Worm (Caenorhabditis elegans) whole organism, L2 larva: ENCODE results near the gene T09F3.4.

Experiments used
- C34F6.9 ChIP-seq: fragments of 150-350 bp; optimal IDR thresholded peaks from 2 replicates; lab custom pipeline; 2014; ENCODE audit warnings: missing biosample characterization, missing genetic modification characterization
- F13H6.1 ChIP-seq: sonication (generic microtip); optimal IDR thresholded peaks from 2 replicates; lab custom pipeline; 2016; ENCODE audit warnings: missing genetic modification characterization, missing compliant biosample characterization
- R02D3.7 ChIP-seq: fragments of 150-350 bp; optimal IDR thresholded peaks from 2 replicates; lab custom pipeline; 2014; ENCODE audit warnings: missing biosample characterization, missing genetic modification characterization
- Y55F3AM.14 ChIP-seq: fragments of 200-800 bp; sonication (Bioruptor generic); optimal IDR thresholded peaks from 2 replicates; lab custom pipeline; 2018; ENCODE audit warnings: mild to moderate bottlenecking, missing genetic modification characterization, missing compliant biosample characterization
- alr-1 ChIP-seq: fragments of 150-350 bp; optimal IDR thresholded peaks from 2 replicates; lab custom pipeline; 2014; ENCODE audit warnings: missing biosample characterization, missing genetic modification characterization
- aly-2 ChIP-seq: fragments of 150-350 bp; optimal IDR thresholded peaks from 2 replicates; lab custom pipeline; 2014; ENCODE audit warnings: missing biosample characterization, missing genetic modification characterization
- ama-1 ChIP-seq: fragments of 150-350 bp; optimal IDR thresholded peaks from 2 replicates; lab custom pipeline; 2018; ENCODE audit warnings: inconsistent platforms
- ceh-82 ChIP-seq: fragments of 150-350 bp; optimal IDR thresholded peaks from 2 replicates; lab custom pipeline; 2014; ENCODE audit warnings: missing biosample characterization, missing genetic modification characterization
- egl-27 ChIP-seq: sonication (generic microtip); optimal IDR thresholded peaks from 3 replicates; lab custom pipeline; 2017; ENCODE audit warnings: missing biosample characterization, missing genetic modification reagents, missing genetic modification characterization
- elt-1 ChIP-seq: fragments of 150-350 bp; optimal IDR thresholded peaks from 2 replicates; lab custom pipeline; 2014; ENCODE audit warnings: missing biosample characterization, missing genetic modification characterization
- fos-1 ChIP-seq: fragments of 150-350 bp; optimal IDR thresholded peaks from 2 replicates; lab custom pipeline; 2014; ENCODE audit warnings: missing biosample characterization, missing genetic modification characterization
- gmeb-1 ChIP-seq: fragments of 150-350 bp; optimal IDR thresholded peaks from 2 replicates; lab custom pipeline; 2014; ENCODE audit warnings: missing biosample characterization, missing genetic modification characterization
- lin-11 ChIP-seq: fragments of 150-350 bp; sonication (generic microtip); optimal IDR thresholded peaks from 2 replicates; lab custom pipeline; 2014; ENCODE audit warnings: missing biosample characterization, missing genetic modification characterization, inconsistent platforms, mixed read lengths
- lin-13 ChIP-seq: fragments of 150-350 bp; optimal IDR thresholded peaks from 2 replicates; lab custom pipeline; 2014; ENCODE audit warnings: missing biosample characterization, missing genetic modification reagents, missing genetic modification characterization
- lin-39 ChIP-seq: fragments of 150-350 bp; optimal IDR thresholded peaks from 2 replicates; lab custom pipeline; 2014; ENCODE audit warnings: missing biosample characterization, missing genetic modification reagents, missing genetic modification characterization
- lsy-2 ChIP-seq, 2 experiments: fragments of 150-350 bp in 1 of 2; sonication (generic microtip) in 1 of 2; optimal IDR thresholded peaks; 2 replicates each; lab custom pipeline; 2014 to 2017; ENCODE audit warnings: missing biosample characterization in 2 of 2, missing genetic modification characterization in 2 of 2
- mab-5 ChIP-seq: fragments of 150-350 bp; optimal IDR thresholded peaks from 2 replicates; lab custom pipeline; 2014; ENCODE audit warnings: missing biosample characterization, missing genetic modification characterization
- mbf-1 ChIP-seq: sonication (generic microtip); optimal IDR thresholded peaks from 2 replicates; lab custom pipeline; 2017; ENCODE audit warnings: missing biosample characterization, missing genetic modification characterization
- mdl-1 ChIP-seq, 2 experiments: fragments of 150-350 bp in 1 of 2; sonication (generic microtip) in 1 of 2; optimal IDR thresholded peaks; 2 replicates each; lab custom pipeline; 2017; ENCODE audit warnings: missing biosample characterization in 2 of 2, missing genetic modification characterization in 2 of 2
- nhr-10 ChIP-seq: sonication (generic microtip); optimal IDR thresholded peaks from 2 replicates; lab custom pipeline; 2017; ENCODE audit warnings: missing biosample characterization, missing genetic modification characterization
- nhr-11 ChIP-seq: fragments of 150-350 bp; optimal IDR thresholded peaks from 2 replicates; lab custom pipeline; 2014; ENCODE audit warnings: missing biosample characterization, missing genetic modification characterization
- nhr-12 ChIP-seq: fragments of 150-350 bp; optimal IDR thresholded peaks from 2 replicates; lab custom pipeline; 2014; ENCODE audit warnings: missing biosample characterization, missing genetic modification characterization
- nhr-21 ChIP-seq: fragments of 150-350 bp; optimal IDR thresholded peaks from 2 replicates; lab custom pipeline; 2014; ENCODE audit warnings: missing biosample characterization, missing genetic modification characterization
- nhr-237 ChIP-seq: fragments of 150-350 bp; optimal IDR thresholded peaks from 2 replicates; lab custom pipeline; 2014; ENCODE audit warnings: missing biosample characterization, missing genetic modification characterization
- nhr-6 ChIP-seq: fragments of 150-350 bp; optimal IDR thresholded peaks from 2 replicates; lab custom pipeline; 2014; ENCODE audit warnings: missing biosample characterization, missing genetic modification characterization
- peb-1 ChIP-seq: fragments of 150-350 bp; optimal IDR thresholded peaks from 2 replicates; lab custom pipeline; 2014; ENCODE audit warnings: missing biosample characterization, missing genetic modification characterization
- sem-4 ChIP-seq: fragments of 150-350 bp; optimal IDR thresholded peaks from 2 replicates; lab custom pipeline; 2014; ENCODE audit warnings: missing biosample characterization, missing genetic modification reagents, missing genetic modification characterization
- skn-1 ChIP-seq: sonication (generic microtip); optimal IDR thresholded peaks from 2 replicates; lab custom pipeline; 2017; ENCODE audit warnings: missing biosample characterization, missing genetic modification characterization
- sma-9 ChIP-seq, 2 experiments: fragments of 150-350 bp in 1 of 2; sonication (generic microtip) in 1 of 2; optimal IDR thresholded peaks; 2 replicates each; lab custom pipeline; 2014 to 2016; ENCODE audit warnings: missing genetic modification characterization in 2 of 2, mild to moderate bottlenecking in 1 of 2, missing biosample characterization in 1 of 2, missing compliant biosample characterization in 1 of 2, missing genetic modification reagents in 1 of 2, moderate library complexity in 1 of 2
- snpc-4 ChIP-seq: fragments of 150-350 bp; optimal IDR thresholded peaks from 2 replicates; lab custom pipeline; 2014; ENCODE audit warnings: missing biosample characterization, missing genetic modification characterization
- unc-39 ChIP-seq: fragments of 150-350 bp; optimal IDR thresholded peaks from 2 replicates; lab custom pipeline; 2014; ENCODE audit warnings: missing biosample characterization, missing genetic modification characterization
- unc-55 ChIP-seq: fragments of 150-350 bp; sonication (generic microtip); optimal IDR thresholded peaks from 3 replicates; lab custom pipeline; 2014; ENCODE audit warnings: missing biosample characterization, missing genetic modification reagents, missing genetic modification characterization
- unc-62 ChIP-seq: fragments of 150-350 bp; optimal IDR thresholded peaks from 2 replicates; lab custom pipeline; 2014; ENCODE audit warnings: missing biosample characterization, missing genetic modification reagents, missing genetic modification characterization
- ztf-1 ChIP-seq: fragments of 200-800 bp; sonication (Bioruptor generic); conservative IDR thresholded peaks from 2 replicates; pipeline ENCODE4 v1.3.6; 2022; ENCODE audit warnings: missing genetic modification characterization, missing compliant biosample characterization

T09F3.4 gene

DNA sequence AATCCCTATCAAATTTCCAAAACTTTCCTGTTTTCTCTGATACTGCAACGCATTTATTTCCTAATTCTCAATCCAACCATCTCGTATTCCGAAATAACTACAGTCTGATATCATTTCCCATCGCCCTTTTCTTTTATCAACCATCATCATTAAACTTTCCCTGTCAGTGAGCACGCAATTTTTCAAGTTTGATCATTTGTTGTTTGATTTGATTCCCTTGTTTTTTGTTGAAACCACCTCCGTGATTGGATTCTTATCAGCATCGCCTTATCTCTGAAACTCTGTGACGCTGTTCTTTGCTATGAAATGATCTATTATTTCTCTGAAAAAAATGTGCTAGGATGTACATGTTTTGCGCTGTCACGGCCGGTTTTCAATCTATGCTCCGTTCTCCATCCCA lies 7.5 kb downstream of the T09F3.4 start:
- TF ChIP-seq sma-9 (GFP tag; optimal IDR thresholded peaks at IDR 0.05; lab: Kevin White, UChicago) (peak; percentile 53), sma-9 (tag; optimal IDR thresholded peaks at IDR 0.05; lab: Kevin White, UChicago) (no peak), fos-1 (tag; lab: Kevin White, UChicago) (peak; percentile 81), aly-2 (no peak), nhr-21 (tag; lab: Kevin White, UChicago) (no peak), skn-1 (tag; lab: Kevin White, UChicago) (no peak), lin-39 (tag; lab: Kevin White, UChicago) (no peak), gmeb-1 (tag; lab: Kevin White, UChicago) (peak; percentile 19), alr-1 (tag; lab: Kevin White, UChicago) (no peak), egl-27 (no peak), nhr-6 (tag; lab: Kevin White, UChicago) (no peak), C34F6.9 (tag; lab: Kevin White, UChicago) (no peak)

DNA sequence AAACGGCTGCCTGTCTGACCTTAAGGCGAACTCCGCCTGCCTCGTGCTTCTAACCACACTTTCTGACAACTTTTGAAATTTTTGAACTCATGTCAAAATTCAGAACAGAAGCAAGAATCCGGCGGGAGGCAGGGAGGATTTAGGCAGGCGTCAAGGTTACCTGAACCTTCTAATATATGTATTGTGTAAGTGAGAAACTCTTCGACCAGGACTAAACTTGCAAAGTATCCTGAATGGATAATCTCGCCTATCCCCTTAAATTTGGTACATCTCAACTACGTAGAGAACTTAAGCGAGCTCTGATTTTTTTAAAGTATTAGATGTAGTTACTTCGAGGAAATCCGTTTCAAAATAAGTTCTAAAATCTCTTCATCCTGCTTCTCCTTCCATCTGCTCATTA lies 15.5 kb downstream of the T09F3.4 start, which contains the start of gene E04D5.5:
E04D5.5 (plus strand) TSS at position 301 of the 400 bp plus-strand sequence.
- TF ChIP-seq lin-13 (no peak), sem-4 (no peak), sma-9 (GFP tag; optimal IDR thresholded peaks at IDR 0.05; lab: Kevin White, UChicago) (no peak), sma-9 (tag; optimal IDR thresholded peaks at IDR 0.05; lab: Kevin White, UChicago) (no peak), nhr-11 (no peak), C34F6.9 (tag; lab: Kevin White, UChicago) (no peak), F13H6.1 (tag; lab: Kevin White, UChicago) (no peak), ztf-1 (GFP tag; lab: Robert Waterston, UW) (no peak), R02D3.7 (no peak), ama-1 (no peak), nhr-237 (tag; lab: Kevin White, UChicago) (no peak), mdl-1 (tag; optimal IDR thresholded peaks at IDR 0.05; lab: Kevin White, UChicago) (no peak)

DNA sequence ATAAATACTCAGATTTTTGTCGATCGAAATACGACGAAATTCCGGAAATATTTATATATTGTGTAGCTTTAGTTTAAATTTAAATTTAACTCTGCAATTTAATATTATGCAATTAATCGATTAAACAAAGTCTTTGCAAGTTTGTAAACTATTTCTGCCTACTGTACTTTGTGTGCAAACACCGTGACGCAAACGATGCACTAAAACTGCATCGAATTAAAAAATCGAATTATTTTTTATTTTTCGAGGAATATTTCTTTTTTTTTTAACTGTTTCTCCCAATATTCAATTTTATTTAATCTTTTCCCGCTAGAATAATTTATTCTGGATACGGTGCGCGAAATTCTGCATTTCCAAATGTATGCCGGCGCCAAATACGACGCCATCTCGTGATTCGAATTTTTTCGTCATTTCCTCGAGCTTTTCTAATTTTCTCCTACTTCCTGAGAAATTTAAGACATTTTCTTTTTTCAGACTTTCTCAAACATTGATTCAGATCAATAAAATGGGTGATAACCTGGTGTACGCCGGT lies 20.9 kb downstream of the T09F3.4 start, which contains the start of gene eif-2A:
eif-2A (plus strand) TSS at position 469 of the 532 bp plus-strand sequence.
- TF ChIP-seq elt-1 (tag; lab: Kevin White, UChicago) (no peak), gmeb-1 (tag; lab: Kevin White, UChicago) (peak; percentile 20), snpc-4 (tag; lab: Kevin White, UChicago) (no peak), lin-13 (peak; percentile 16), lsy-2 (tag; optimal IDR thresholded peaks at IDR 0.05; lab: Kevin White, UChicago) (peak; percentile 28 to 93), C34F6.9 (tag; lab: Kevin White, UChicago) (peak; percentile 16), unc-55 (GFP tag; lab: Kevin White, UChicago) (peak; percentile 27)

DNA sequence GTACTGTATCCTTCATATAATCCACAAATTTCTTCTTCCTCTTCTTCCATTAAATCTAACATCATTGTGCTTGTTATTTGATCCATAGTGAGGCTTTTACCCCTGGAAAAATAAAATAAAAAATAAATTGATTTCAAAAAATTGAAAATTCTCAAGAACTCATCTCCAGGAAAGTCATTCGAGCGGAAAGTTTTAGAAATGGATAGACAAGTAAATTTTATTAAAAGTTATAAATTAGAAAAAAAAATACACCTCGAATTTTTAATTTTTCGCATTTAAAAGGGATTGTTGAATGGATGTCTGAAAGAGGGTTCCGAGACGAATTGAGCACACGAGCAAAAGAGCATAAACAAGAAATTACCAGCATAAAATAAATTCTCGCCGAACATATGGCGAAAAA lies 26.4 kb downstream of the T09F3.4 start, which contains the start of gene frpr-21:
frpr-21 (minus strand) TSS at position 101 of the 400 bp plus-strand sequence.
- TF ChIP-seq unc-39 (tag; lab: Kevin White, UChicago) (no peak), mdl-1 (tag; optimal IDR thresholded peaks at IDR 0.05; lab: Kevin White, UChicago) (no peak), R02D3.7 (no peak), nhr-237 (tag; lab: Kevin White, UChicago) (no peak), nhr-12 (tag; lab: Kevin White, UChicago) (no peak), mbf-1 (no peak), peb-1 (tag; lab: Kevin White, UChicago) (no peak), Y55F3AM.14 (GFP tag; lab: Kevin White, UChicago) (no peak), snpc-4 (tag; lab: Kevin White, UChicago) (no peak), lin-11 (tag; lab: Kevin White, UChicago) (no peak), nhr-6 (tag; lab: Kevin White, UChicago) (no peak), unc-55 (GFP tag; lab: Kevin White, UChicago) (no peak), ama-1 (no peak), nhr-10 (tag; lab: Kevin White, UChicago) (no peak), mab-5 (tag; lab: Kevin White, UChicago) (no peak), ceh-82 (tag; lab: Kevin White, UChicago) (no peak), unc-62 (GFP tag; lab: Kevin White, UChicago) (no peak), sma-9 (GFP tag; optimal IDR thresholded peaks at IDR 0.05; lab: Kevin White, UChicago) (no peak), sma-9 (tag; optimal IDR thresholded peaks at IDR 0.05; lab: Kevin White, UChicago) (no peak)
